Fruit fly (Drosophila melanogaster): ENCODE data around the gene CG11893.

The CG11893 gene

DNA sequence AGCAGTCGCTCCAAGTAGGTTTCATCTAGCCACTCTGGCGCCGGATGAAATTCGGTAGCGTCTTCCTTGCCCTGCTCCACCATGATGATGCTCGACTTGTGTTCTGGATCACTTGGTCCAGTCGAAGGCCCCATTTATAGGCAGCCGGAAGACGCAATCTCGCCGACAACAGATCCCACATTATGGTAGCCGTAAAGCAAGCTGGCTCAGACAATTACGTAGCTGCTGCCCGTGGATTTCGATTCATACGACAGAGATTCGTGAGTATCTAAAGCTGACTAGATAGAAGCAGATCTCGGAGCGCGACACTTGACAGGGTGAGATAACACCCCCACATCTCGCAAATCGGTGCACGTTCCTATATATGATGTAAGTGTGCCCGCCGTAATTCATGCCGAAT, 12.6 kb upstream of the CG11893 start, which contains the start of gene CG10513:
CG10513 (minus strand) TSS at position 101 of the 400 bp plus-strand sequence.
- TF ChIP-seq CTCF (optimal IDR thresholded peaks at IDR 0.05) (no peak), CG8478 (optimal IDR thresholded peaks at IDR 0.05) (no peak)

DNA sequence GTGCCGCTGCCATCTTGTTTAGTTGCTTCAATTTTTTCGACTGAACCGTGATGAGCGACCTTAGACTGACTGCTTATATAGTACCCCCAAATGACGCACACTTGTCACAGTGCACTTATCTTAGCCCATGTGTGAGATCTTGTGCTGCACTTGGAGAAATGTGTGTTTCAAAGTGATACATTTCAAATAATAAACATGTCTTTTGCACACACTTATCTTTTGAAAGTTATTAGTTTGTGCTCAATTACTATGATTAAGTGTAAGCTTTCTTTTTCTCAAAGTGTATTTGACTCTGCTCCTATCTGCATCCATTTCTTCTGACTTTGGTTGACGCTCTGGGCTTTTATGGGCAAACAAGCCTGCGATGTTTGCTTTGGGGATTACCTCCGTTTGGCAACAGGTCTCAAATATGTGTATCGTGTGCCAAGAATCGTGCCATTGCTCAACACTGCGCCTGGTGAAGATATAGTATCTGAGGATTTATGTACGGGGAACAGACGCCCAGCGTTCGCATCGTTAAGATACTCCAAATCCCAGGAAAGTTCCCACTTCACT, 9.8 kb upstream of the CG11893 start, which contains the start of gene CG10514:
CG10514 (minus strand) TSS at position 51 of the 555 bp plus-strand sequence.
- TF ChIP-seq CG8478 (optimal IDR thresholded peaks at IDR 0.05) (no peak), CTCF (optimal IDR thresholded peaks at IDR 0.05) (no peak)

DNA sequence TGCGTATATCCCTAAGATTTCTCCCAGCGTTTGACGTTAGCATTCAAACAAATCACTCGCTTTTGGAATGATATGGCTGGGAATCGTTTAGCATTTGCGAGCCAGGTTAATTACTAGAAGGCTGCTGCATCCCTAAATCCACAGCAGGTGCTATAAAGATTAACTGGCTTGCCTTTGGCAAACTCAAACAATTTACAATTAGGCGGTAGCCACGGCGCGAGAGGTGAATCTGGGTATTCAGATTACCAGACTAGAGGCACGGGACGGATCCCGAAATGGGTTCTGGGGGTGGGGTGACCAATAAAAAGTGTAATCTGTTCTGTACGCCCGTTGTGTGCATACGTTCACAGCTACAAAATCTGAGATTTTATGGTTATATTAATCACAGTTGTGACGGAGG, 8.5 kb upstream of the CG11893 start, which contains the start of gene CG11892:
CG11892 (plus strand) TSS at position 384 of the 400 bp plus-strand sequence.
- TF ChIP-seq CG8478 (optimal IDR thresholded peaks at IDR 0.05) = no peak
- no peak for TF ChIP-seq CTCF (optimal IDR thresholded peaks at IDR 0.05)

DNA sequence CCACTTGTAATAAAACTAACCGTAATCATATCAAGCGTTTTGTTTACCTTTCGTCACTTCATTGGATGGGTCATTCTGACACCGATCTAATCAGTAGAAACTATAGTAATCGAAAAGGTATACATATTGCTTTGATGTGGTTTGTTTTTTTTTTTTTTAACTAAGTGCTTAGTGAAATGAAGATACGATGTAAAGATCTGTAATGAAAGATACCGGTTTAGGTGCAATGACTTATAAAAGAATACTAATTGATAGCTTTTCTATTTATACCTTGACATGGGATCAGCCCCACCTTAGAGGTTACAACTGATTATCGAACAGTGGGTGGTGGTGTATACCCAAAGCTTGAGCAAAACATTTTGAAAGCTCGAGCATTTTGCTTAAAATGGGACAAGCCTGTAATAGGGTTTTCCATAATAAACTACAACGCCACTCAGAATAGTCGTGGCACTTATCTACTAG, 6.4 kb upstream of the CG11893 start, which contains the start of gene CG31300:
CG31300 (plus strand) TSS at position 412 of the 462 bp plus-strand sequence.
- no peak for TF ChIP-seq CG8478 (optimal IDR thresholded peaks at IDR 0.05)

DNA sequence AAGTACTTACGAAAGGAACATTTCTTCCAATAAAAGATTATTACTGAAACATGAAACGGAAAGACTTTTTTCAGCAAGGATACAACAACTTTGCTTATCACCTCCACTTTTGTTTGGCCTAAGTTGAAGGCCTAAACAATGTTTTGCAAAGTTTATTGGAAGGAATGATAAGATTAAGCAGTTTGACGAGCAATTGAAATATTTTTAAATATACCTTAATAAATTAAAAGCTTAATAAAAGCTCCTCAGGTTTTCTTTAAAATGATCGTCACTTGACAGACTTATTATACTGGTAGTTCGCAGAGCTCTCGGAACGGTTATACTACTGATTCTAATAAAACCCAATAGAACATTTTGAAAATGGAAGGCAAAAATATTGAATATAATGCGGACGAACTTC, 4.5 kb upstream of the CG11893 start, which contains the start of gene CG31104:
CG31104 (plus strand) TSS at position 301 of the 400 bp plus-strand sequence.
- TF ChIP-seq CTCF (optimal IDR thresholded peaks at IDR 0.05) (no peak), CG8478 (optimal IDR thresholded peaks at IDR 0.05) (no peak)

DNA sequence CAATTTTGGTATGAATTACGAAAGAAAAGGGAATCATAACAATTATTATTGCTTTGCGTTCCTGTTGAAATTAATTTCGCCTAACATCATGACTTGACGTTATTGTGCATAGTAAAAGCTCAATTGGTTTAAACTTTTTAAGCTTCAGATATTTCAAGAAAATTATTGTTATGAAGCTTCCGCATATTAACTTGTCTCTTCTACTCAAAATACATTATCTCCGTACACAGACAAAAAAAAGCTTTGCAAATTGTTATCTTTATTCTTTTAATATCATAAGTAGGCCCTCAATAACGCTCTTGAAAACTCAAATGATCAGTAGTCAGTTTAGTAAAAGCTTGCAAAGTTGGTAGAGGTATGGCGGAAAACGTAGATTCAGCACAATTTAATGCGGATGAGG, 2.6 kb upstream of the CG11893 start, which contains the start of gene CG13658:
CG13658 (plus strand) TSS at position 347 of the 400 bp plus-strand sequence.
- TF ChIP-seq CTCF (optimal IDR thresholded peaks at IDR 0.05) (no peak), CG8478 (optimal IDR thresholded peaks at IDR 0.05) (no peak)

DNA sequence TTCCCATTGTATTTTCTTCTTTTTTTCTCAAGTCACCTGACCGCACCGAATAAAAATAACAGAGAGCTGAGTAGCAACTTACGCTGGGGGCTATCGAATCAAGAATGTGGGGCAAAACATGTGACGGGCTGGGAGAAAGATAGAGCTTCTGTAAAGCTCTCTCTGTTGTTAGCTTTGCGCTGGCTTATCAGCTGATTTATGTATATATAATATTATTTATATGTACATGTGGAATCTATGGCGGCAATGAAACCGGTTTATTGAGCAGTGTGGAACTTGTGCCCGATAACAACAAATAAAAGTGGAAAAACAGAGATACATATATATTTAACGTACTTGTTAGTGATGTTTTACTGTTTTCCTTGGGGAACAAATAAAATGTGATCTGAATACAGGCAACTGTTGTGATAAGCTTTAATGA, 3.2 kb downstream of the CG11893 start, which contains the start of gene CG31098:
CG31098 (minus strand) TSS at position 114 of the 421 bp plus-strand sequence.
- TF ChIP-seq CTCF (optimal IDR thresholded peaks at IDR 0.05) (no peak), CG8478 (optimal IDR thresholded peaks at IDR 0.05) (no peak)

DNA sequence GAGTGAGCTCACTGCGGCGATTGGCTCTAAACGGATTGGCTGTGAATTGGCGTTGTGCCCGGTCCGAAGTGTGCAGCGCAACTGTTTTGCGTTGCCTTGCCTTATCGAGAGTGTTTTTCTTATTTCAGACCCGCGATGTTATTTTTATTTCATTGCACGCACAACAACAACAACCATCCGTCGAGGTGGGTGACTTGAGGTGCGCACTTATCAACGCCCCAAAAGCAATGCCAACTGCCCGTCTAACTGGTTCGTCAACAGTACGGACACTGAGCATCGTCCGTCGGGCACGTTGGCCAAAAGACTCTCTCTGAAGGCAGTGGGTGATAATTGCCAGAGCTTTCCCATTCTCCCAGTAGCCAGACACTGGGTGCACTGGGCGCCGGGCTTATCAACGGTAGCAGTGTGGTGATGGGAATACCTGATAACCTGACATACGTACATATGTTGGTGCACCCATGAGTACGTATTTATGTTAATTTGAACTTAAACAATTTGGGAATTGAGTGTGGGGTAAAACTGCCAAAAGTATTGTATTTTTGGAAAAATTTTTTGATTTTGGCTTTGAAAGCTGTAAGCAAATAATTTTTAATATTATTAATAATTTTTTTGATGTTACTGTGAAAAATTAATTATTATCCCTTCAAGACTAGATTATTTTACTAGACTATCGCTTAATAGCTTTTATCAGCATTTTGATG, 5.8 kb downstream of the CG11893 start, which contains the start of gene CG31102:
CG31102 (minus strand) TSS at position 275 of the 701 bp plus-strand sequence.
- TF ChIP-seq CG8478 (optimal IDR thresholded peaks at IDR 0.05) (no peak), CTCF (optimal IDR thresholded peaks at IDR 0.05) (no peak)

DNA sequence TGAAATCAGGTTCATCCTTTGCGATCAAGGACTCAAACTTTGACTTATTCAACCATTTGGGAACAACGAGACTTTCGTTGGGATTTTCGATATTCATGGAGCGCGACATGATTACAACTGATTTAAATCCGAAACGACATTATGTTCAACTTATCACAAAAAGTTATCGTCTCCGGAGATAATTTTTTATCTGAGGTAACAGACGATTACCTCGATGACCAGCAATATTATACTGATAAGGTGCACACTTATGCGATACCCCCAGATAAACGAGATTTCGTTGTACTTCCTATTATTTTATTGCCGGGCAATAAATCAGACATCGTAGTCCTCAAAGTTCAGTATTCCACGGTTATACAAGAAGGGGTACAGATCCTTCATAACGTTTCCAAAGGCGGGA, 8.0 kb downstream of the CG11893 start, which contains the start of gene CG31097:
CG31097 (minus strand) TSS at position 101 of the 400 bp plus-strand sequence.
- no peak for TF ChIP-seq CG8478 (optimal IDR thresholded peaks at IDR 0.05)
- TF ChIP-seq CTCF (optimal IDR thresholded peaks at IDR 0.05) = no peak

DNA sequence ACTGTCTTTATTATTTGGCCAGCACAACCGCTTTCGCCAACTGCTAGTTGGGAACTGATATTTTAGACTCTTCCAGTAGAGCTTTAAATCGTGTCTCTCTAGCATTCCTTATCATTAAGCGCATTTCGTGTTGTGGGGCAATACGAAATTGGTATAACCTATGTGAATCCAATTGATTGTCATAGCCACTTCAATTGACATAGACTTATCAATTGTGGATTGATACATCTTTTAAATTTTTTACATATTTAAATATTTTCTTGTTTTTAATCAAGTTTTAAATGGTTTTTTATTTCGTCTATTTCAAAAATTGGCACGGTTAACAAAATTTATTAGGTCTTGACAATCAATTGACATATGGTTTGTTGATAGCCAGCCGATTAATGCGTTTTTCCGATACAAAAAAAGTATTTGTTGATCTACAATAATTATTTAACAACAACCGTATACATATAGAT, 9.8 kb downstream of the CG11893 start, which contains the start of gene CG31288:
CG31288 (minus strand) TSS at position 51 of the 458 bp plus-strand sequence.
- no peak for TF ChIP-seq CG8478 (optimal IDR thresholded peaks at IDR 0.05)
- no peak for TF ChIP-seq CTCF (optimal IDR thresholded peaks at IDR 0.05)

DNA sequence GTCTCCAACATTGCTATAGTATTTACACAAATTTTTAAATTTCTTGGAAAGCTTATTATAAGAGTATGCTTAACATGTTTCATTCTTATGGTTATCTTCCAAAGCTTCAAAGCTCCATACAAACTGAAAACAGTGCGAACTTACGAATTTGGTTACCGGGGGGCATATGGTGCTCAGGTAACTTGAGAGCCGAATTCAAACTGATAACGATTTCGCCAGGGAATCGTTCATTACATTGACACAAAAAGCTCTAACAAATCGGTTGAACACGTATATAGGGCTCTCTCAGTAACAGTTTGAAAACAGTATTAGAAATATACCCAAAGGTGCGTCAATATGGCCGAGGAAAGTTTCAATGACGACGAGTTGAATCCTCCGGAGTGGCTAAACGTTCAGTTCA, 10.9 kb downstream of the CG11893 start, which contains the start of gene CG13659:
CG13659 (plus strand) TSS at position 317 of the 400 bp plus-strand sequence.
- TF ChIP-seq CG8478 (optimal IDR thresholded peaks at IDR 0.05) (no peak), CTCF (optimal IDR thresholded peaks at IDR 0.05) (no peak)

DNA sequence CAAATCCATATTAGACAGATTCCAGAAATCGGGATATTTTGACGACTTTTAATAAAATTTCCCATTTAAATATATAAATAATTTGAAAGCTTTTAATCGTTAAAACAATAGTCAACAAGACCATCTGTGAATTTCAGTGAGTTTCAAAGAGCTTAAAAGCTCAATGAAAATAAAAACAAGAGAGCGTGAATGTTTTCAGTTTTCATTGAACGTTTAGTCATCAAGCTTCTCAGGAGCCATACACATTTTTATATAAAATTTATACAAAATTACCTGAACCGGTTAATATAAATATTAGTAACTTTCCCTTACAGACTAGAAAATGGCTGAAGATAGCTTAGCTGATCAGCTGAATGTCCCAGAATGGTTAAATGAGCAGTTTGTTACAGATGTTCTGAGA, 12.6 kb downstream of the CG11893 start, which contains the start of gene CG31370:
CG31370 (plus strand) TSS at position 226 of the 400 bp plus-strand sequence.
- TF ChIP-seq CG8478 (optimal IDR thresholded peaks at IDR 0.05) (no peak), CTCF (optimal IDR thresholded peaks at IDR 0.05) (no peak)

DNA sequence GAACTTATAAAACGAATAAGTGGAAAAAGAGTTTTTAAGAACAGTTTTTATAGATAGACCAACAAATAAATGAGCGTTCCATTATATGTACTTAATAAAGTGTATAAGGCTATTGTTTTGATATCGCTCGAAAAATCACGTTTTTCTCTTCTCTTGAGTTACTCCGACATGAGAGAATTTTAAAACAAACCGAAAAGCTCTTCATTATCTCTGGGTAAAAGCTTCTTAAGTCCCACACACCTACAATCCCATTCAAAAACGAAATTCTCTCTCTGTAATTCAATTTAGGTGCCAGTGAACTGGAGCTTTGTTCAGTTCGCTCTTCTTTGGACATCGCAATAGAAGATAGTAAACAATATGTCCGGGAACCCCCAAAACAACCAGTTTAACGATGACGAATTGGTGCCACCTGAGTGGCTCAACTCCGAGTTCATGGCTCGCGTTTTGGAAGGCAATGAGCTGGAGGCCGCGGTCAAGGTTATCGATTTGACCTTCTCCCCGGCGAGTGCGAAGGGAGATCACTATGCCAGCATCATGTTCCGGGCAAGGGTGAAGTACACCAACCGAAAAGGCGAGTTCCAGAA, 14.3 kb downstream of the CG11893 start, which contains the start of gene CG31436:
CG31436 (plus strand) TSS at position 281 of the 584 bp plus-strand sequence.
- TF ChIP-seq CG8478 (optimal IDR thresholded peaks at IDR 0.05) (no peak), CTCF (optimal IDR thresholded peaks at IDR 0.05) (no peak)

DNA sequence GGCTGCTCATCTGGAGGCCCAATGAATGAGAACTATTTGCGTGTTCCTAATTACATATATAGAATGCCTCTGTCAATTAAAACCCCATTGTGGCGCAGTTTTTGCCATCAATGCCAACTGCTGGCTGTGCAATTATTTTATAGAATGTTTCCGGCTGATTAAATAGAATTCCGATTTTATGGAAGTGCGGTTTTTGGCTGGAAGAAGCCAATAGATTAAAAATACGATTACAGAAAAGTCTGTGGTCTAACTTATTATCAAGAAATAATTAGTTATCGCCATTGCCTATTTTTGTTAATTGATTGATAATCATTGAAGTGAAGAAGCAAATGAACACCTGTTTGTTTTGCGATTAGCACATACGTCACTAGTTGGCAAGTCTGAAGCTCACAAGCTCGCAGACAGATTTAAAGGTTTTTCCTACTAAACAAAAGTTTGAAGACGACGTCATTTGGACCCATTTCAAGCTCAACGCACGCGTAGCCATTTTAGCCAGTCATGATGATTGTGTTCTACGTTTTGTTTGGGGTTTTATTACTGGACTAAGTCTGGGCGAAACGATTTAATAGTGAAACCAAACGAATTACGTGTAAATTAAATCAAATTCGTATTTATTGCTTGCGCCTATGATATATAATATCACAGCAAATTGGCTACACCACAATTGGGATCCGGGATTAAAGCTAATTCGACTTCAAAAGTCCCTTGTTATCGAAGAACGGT, 16.3 kb downstream of the CG11893 start:
- TF ChIP-seq CG8478 (optimal IDR thresholded peaks at IDR 0.05) (no peak), CTCF (optimal IDR thresholded peaks at IDR 0.05) (no peak)
